Worm (Caenorhabditis elegans): ENCODE results near the gene fnta-1.

fnta-1 gene

DNA sequence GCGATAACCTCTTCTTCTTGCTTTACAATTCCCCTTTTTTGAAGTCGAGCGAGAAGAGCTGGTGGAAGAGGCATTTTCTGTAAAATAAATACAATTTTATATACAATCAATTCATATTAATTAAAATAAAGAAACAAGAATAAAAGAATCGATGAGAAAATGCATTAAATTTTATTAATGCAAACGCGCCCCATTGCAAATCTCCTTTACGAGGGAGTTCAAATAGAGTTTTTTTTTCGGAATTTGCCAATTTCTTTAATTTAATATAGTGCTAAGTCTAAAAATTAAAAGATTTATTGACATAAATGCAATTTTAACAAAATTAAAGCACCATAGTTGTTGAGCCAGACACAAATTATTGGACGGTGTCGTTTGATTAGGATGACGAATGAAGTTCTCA lies 21.5 kb upstream of the fnta-1 start, which contains the start of gene pqbp-1.1 (continued):
- TF ChIP-seq egl-13 (tag; optimal IDR thresholded peaks at IDR 0.05), result no peak
- TF ChIP-seq unc-86 (tag; optimal IDR thresholded peaks at IDR 0.05), result peak; percentile 43
- TF ChIP-seq pag-3 (tag; optimal IDR thresholded peaks at IDR 0.05; ENCODE audit: borderline replicate concordance, insufficient read depth), result no peak
- TF ChIP-seq sptf-1 (tag; optimal IDR thresholded peaks at IDR 0.05), result no peak
- TF ChIP-seq isw-1 (GFP tag; IDR thresholded peaks at IDR 0.05), result peak; percentile 58
- TF ChIP-seq alr-1 (tag; optimal IDR thresholded peaks at IDR 0.05; ENCODE audit: borderline replicate concordance), result no peak
- TF ChIP-seq unc-98 (GFP tag; IDR thresholded peaks at IDR 0.05), result no peak
- TF ChIP-seq unc-30 (tag; optimal IDR thresholded peaks at IDR 0.05), result no peak
- no peak for TF ChIP-seq sup-37 (GFP tag; optimal IDR thresholded peaks at IDR 0.05)
- TF ChIP-seq nhr-76 (tag; optimal IDR thresholded peaks at IDR 0.05), result no peak
- no peak for TF ChIP-seq unc-62 (GFP tag; optimal IDR thresholded peaks at IDR 0.05)
- TF ChIP-seq tbx-2 (tag; optimal IDR thresholded peaks at IDR 0.05), result peak; percentile 59
- no peak for TF ChIP-seq nhr-12 (tag; optimal IDR thresholded peaks at IDR 0.05)
- TF ChIP-seq nhr-11 (tag; optimal IDR thresholded peaks at IDR 0.05), result no peak
- TF ChIP-seq mab-9 (GFP tag; IDR thresholded peaks at IDR 0.05), result no peak
- TF ChIP-seq lin-13 (GFP tag; optimal IDR thresholded peaks at IDR 0.05), result peak; percentile 18
- TF ChIP-seq ztf-11 (tag; optimal IDR thresholded peaks at IDR 0.05), result no peak
- peak; percentile 51 for TF ChIP-seq fkh-8 (tag; optimal IDR thresholded peaks at IDR 0.05)
- TF ChIP-seq nhr-20 (tag; optimal IDR thresholded peaks at IDR 0.05), result peak; percentile 58
- peak; percentile 55 for TF ChIP-seq swsn-7 (tag; optimal IDR thresholded peaks at IDR 0.05)
- peak; percentile 64 for TF ChIP-seq xbp-1 (tag; optimal IDR thresholded peaks at IDR 0.05)
- TF ChIP-seq snpc-4 (tag; optimal IDR thresholded peaks at IDR 0.05), result no peak
- peak; percentile 69 to 94 for TF ChIP-seq efl-1 (optimal IDR thresholded peaks at IDR 0.05)
- TF ChIP-seq efl-1 (GFP tag; optimal IDR thresholded peaks at IDR 0.05 in 1 of 2), result peak; percentile 95 to 99
- TF ChIP-seq snu-23 (GFP tag; optimal IDR thresholded peaks at IDR 0.05), result peak; percentile 67
- no peak for TF ChIP-seq mef-2 (tag; optimal IDR thresholded peaks at IDR 0.05)
- peak; percentile 71 for TF ChIP-seq lin-14 (GFP tag; optimal IDR thresholded peaks at IDR 0.05)
- peak; percentile 33 for TF ChIP-seq lin-39 (tag; optimal IDR thresholded peaks at IDR 0.05)
- TF ChIP-seq mep-1 (tag; optimal IDR thresholded peaks at IDR 0.05), result peak; percentile 66
- TF ChIP-seq nhr-28 (tag; optimal IDR thresholded peaks at IDR 0.05), result no peak
- TF ChIP-seq ceh-63 (GFP tag; optimal IDR thresholded peaks at IDR 0.05), result no peak
- no peak for TF ChIP-seq ama-1 (optimal IDR thresholded peaks at IDR 0.05)
- no peak for TF ChIP-seq lir-3 (tag; optimal IDR thresholded peaks at IDR 0.05; ENCODE audit: poor library complexity)
- TF ChIP-seq F16B12.6 (tag; optimal IDR thresholded peaks at IDR 0.05), result peak; percentile 4
- no peak for TF ChIP-seq unc-130 (tag; optimal IDR thresholded peaks at IDR 0.05)
- no peak for TF ChIP-seq ztf-4 (tag; optimal IDR thresholded peaks at IDR 0.05)
- peak; percentile 59 for TF ChIP-seq nhr-90 (tag; optimal IDR thresholded peaks at IDR 0.05; ENCODE audit: poor library complexity)
- no peak for TF ChIP-seq efl-3 (GFP tag; optimal IDR thresholded peaks at IDR 0.05)
- no peak for TF ChIP-seq tlp-1 (tag; optimal IDR thresholded peaks at IDR 0.05)
- peak; percentile 42 for TF ChIP-seq fkh-10 (GFP tag; optimal IDR thresholded peaks at IDR 0.05)
- TF ChIP-seq hlh-17 (GFP tag; optimal IDR thresholded peaks at IDR 0.05; ENCODE audit: borderline replicate concordance), result no peak
- TF ChIP-seq elt-3 (tag; optimal IDR thresholded peaks at IDR 0.05), result peak in 1 of 6 experiments; percentile 24
- TF ChIP-seq nhr-77 (tag; optimal IDR thresholded peaks at IDR 0.05), result no peak
- peak; percentile 95 to 97 for TF ChIP-seq lin-35 (GFP tag; optimal IDR thresholded peaks at IDR 0.05)
- no peak for TF ChIP-seq lin-15B (tag; optimal IDR thresholded peaks at IDR 0.05)
- TF ChIP-seq hpl-2 (GFP tag; optimal IDR thresholded peaks at IDR 0.05), result no peak

Data from whole organism, L1 larva.